Worm (Caenorhabditis elegans) whole organism, late embryonic: ENCODE results near the gene mrpl-45.

ENCODE experiments used
- C08G9.2 ChIP-seq: sonication (generic microtip); optimal IDR thresholded peaks from 2 replicates; lab custom pipeline; 2016; ENCODE audit warnings: mild to moderate bottlenecking, missing genetic modification characterization, moderate library complexity, missing compliant biosample characterization
- C38D4.7 ChIP-seq: fragments of 200-800 bp; sonication (Bioruptor generic); optimal IDR thresholded peaks from 2 replicates; lab custom pipeline; 2018; ENCODE audit warnings: mild to moderate bottlenecking, missing genetic modification characterization, moderate library complexity, missing compliant biosample characterization
- K02D7.2 ChIP-seq: sonication (generic microtip); optimal IDR thresholded peaks from 2 replicates; lab custom pipeline; 2017; ENCODE audit warnings: mild to moderate bottlenecking, missing genetic modification characterization, missing compliant biosample characterization
- T23F11.4 ChIP-seq: fragments of 200-800 bp; sonication (Bioruptor generic); optimal IDR thresholded peaks from 2 replicates; lab custom pipeline; 2018; ENCODE audit warnings: mild to moderate bottlenecking, missing genetic modification characterization, missing compliant biosample characterization
- ama-1 ChIP-seq: fragments of 150-350 bp; optimal IDR thresholded peaks from 2 replicates; lab custom pipeline; 2014
- ceh-14 ChIP-seq: sonication (generic microtip); optimal IDR thresholded peaks from 2 replicates; lab custom pipeline; 2016; ENCODE audit warnings: missing genotype, missing genetic modification characterization, missing compliant biosample characterization
- ceh-18 ChIP-seq: sonication (generic microtip); optimal IDR thresholded peaks from 2 replicates; lab custom pipeline; 2016; ENCODE audit warnings: missing genetic modification characterization, missing compliant biosample characterization
- ceh-19 ChIP-seq: fragments of 200-800 bp; sonication (Bioruptor generic); optimal IDR thresholded peaks from 2 replicates; lab custom pipeline; 2018; ENCODE audit warnings: mild to moderate bottlenecking, missing genetic modification characterization, missing compliant biosample characterization
- ceh-24 ChIP-seq: sonication (generic microtip); optimal IDR thresholded peaks from 2 replicates; lab custom pipeline; 2016; ENCODE audit warnings: mild to moderate bottlenecking, missing genetic modification characterization, missing compliant biosample characterization
- ceh-30 ChIP-seq: fragments of 150-350 bp; optimal IDR thresholded peaks from 2 replicates; lab custom pipeline; 2014; ENCODE audit warnings: missing biosample characterization, missing genetic modification characterization
- ceh-31 ChIP-seq: sonication (generic microtip); optimal IDR thresholded peaks from 2 replicates; lab custom pipeline; 2016; ENCODE audit warnings: missing genetic modification characterization, missing compliant biosample characterization
- ceh-34 ChIP-seq: sonication (generic microtip); optimal IDR thresholded peaks from 2 replicates; lab custom pipeline; 2016; ENCODE audit warnings: mild to moderate bottlenecking, missing genetic modification characterization, missing compliant biosample characterization
- ceh-48 ChIP-seq: sonication (generic microtip); optimal IDR thresholded peaks from 2 replicates; lab custom pipeline; 2016; ENCODE audit warnings: missing genetic modification characterization, inconsistent platforms, missing compliant biosample characterization
- ceh-6 ChIP-seq: fragments of 200-800 bp; sonication (Bioruptor generic); optimal IDR thresholded peaks from 2 replicates; lab custom pipeline; 2018; ENCODE audit warnings: mild to moderate bottlenecking, missing genetic modification characterization, missing compliant biosample characterization
- che-1 ChIP-seq: sonication (generic microtip); optimal IDR thresholded peaks from 2 replicates; lab custom pipeline; 2016; ENCODE audit warnings: mild to moderate bottlenecking, missing genetic modification characterization, missing compliant biosample characterization
- elt-2 ChIP-seq: sonication (generic microtip); optimal IDR thresholded peaks from 2 replicates; lab custom pipeline; 2016; ENCODE audit warnings: missing genetic modification reagents, missing genetic modification characterization, missing compliant biosample characterization
- eyg-1 ChIP-seq: sonication (generic microtip); optimal IDR thresholded peaks from 2 replicates; lab custom pipeline; 2016; ENCODE audit warnings: missing genotype, missing genetic modification characterization, missing compliant biosample characterization
- gmeb-2 ChIP-seq: sonication (generic microtip); optimal IDR thresholded peaks from 2 replicates; lab custom pipeline; 2016; ENCODE audit warnings: missing genetic modification characterization, inconsistent platforms, missing compliant biosample characterization
- lin-11 ChIP-seq: fragments of 200-800 bp; sonication (Bioruptor generic); optimal IDR thresholded peaks from 2 replicates; lab custom pipeline; 2018; ENCODE audit warnings: mild to moderate bottlenecking, missing genetic modification characterization, missing compliant biosample characterization
- madf-2 ChIP-seq: sonication (generic microtip); optimal IDR thresholded peaks from 2 replicates; lab custom pipeline; 2017; ENCODE audit warnings: missing genetic modification characterization, missing compliant biosample characterization
- mec-3 ChIP-seq: sonication (generic microtip); optimal IDR thresholded peaks from 2 replicates; lab custom pipeline; 2016; ENCODE audit warnings: borderline replicate concordance, missing genetic modification characterization, missing compliant biosample characterization
- nfya-1 ChIP-seq: sonication (generic microtip); optimal IDR thresholded peaks from 2 replicates; lab custom pipeline; 2017; ENCODE audit warnings: missing genetic modification characterization, mild to moderate bottlenecking, missing compliant biosample characterization, antibody characterized with exemption, moderate library complexity
- npax-4 ChIP-seq: sonication (generic microtip); optimal IDR thresholded peaks from 2 replicates; lab custom pipeline; 2016; ENCODE audit warnings: missing genetic modification characterization, missing compliant biosample characterization
- odd-2 ChIP-seq: sonication (generic microtip); optimal IDR thresholded peaks from 2 replicates; lab custom pipeline; 2017; ENCODE audit warnings: antibody characterized with exemption, mild to moderate bottlenecking, missing genetic modification characterization, missing compliant biosample characterization
- pag-3 ChIP-seq: sonication (generic microtip); optimal IDR thresholded peaks from 2 replicates; lab custom pipeline; 2016; ENCODE audit warnings: missing compliant biosample characterization, missing genetic modification characterization, borderline replicate concordance
- pax-1 ChIP-seq: fragments of 150-350 bp; optimal IDR thresholded peaks from 2 replicates; lab custom pipeline; 2014; ENCODE audit warnings: missing biosample characterization, missing genetic modification characterization
- pha-2 ChIP-seq: sonication (generic microtip); optimal IDR thresholded peaks from 2 replicates; lab custom pipeline; 2017; ENCODE audit warnings: mild to moderate bottlenecking, missing genetic modification characterization, missing compliant biosample characterization
- pqm-1 ChIP-seq: sonication (generic microtip); optimal IDR thresholded peaks from 2 replicates; lab custom pipeline; 2016; ENCODE audit warnings: missing genetic modification characterization, missing compliant biosample characterization
- pros-1 ChIP-seq: fragments of 150-350 bp; optimal IDR thresholded peaks from 2 replicates; lab custom pipeline; 2014; ENCODE audit warnings: missing biosample characterization, missing genetic modification reagents, missing genetic modification characterization
- sox-4 ChIP-seq: sonication (generic microtip); optimal IDR thresholded peaks from 2 replicates; lab custom pipeline; 2017; ENCODE audit warnings: mild to moderate bottlenecking, missing genetic modification characterization, inconsistent platforms, missing compliant biosample characterization
- syd-9 ChIP-seq: sonication (generic microtip); optimal IDR thresholded peaks from 2 replicates; lab custom pipeline; 2016; ENCODE audit warnings: mild to moderate bottlenecking, missing genetic modification characterization, moderate library complexity, missing compliant biosample characterization
- unc-3 ChIP-seq, 2 experiments: fragments of 200-800 bp in 1 of 2; sonication (Bioruptor generic) in 1 of 2; sonication (generic microtip) in 1 of 2; conservative IDR thresholded peaks in 1 of 2; optimal IDR thresholded peaks in 1 of 2; 2 replicates each; pipeline versions ENCODE4 v1.3.6 to Lab custom; 2016 to 2022; ENCODE audit warnings: missing compliant biosample characterization in 2 of 2, missing genetic modification characterization in 2 of 2, missing genetic modification reagents in 1 of 2
- unc-42 ChIP-seq: sonication (generic microtip); optimal IDR thresholded peaks from 2 replicates; lab custom pipeline; 2016; ENCODE audit warnings: missing genotype, missing genetic modification characterization, missing compliant biosample characterization

mrpl-45 gene

DNA sequence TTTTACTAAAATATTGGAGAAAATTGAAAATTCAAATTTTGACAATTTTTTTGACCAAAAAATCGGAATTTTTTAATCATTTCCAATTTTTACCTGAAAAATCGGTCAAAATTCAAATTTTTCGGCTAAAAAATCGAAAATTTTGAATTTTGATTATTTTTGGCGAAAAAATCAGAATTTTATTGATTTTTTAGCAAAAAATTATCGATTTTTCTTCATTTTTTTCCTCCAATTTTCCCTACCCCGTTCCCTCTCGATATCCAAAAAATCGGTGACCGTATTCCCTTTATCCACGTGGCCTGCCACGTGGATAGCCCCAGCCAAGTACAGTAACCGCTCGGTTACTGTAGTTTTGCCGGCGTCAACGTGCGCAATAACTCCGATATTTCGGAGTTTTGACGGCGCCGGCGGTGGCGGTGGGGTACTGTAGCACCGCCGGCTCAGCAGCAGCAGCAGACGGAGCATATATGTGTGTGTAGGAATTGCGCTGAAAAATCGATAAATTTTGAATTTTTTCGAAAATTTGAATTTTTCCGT lies 8.4 kb downstream of the mrpl-45 start, which contains the start of gene Y119D3B.14:
Gene Y119D3B.14, minus strand, starts transcription at position 487 of the 537 bp plus-strand sequence.
- no peak for TF ChIP-seq pros-1 (tag; lab: Kevin White, UChicago)
- no peak for TF ChIP-seq syd-9 (tag; lab: Kevin White, UChicago)
- no peak for TF ChIP-seq madf-2 (tag; lab: Kevin White, UChicago)
- TF ChIP-seq gmeb-2 (tag; lab: Kevin White, UChicago): no peak
- no peak for TF ChIP-seq npax-4 (tag; lab: Kevin White, UChicago)
- TF ChIP-seq pqm-1 (tag; lab: Kevin White, UChicago): no peak
- TF ChIP-seq T23F11.4 (GFP tag; lab: Kevin White, UChicago): no peak
- TF ChIP-seq ceh-30 (tag; lab: Kevin White, UChicago): no peak
- TF ChIP-seq ceh-6 (GFP tag; lab: Kevin White, UChicago): no peak
- no peak for TF ChIP-seq ceh-19 (GFP tag; lab: Kevin White, UChicago)
- TF ChIP-seq ceh-31 (tag; lab: Kevin White, UChicago): no peak
- no peak for TF ChIP-seq ceh-48 (tag; lab: Kevin White, UChicago)
- no peak for TF ChIP-seq odd-2
- no peak for TF ChIP-seq che-1
- TF ChIP-seq C08G9.2: no peak
- no peak for TF ChIP-seq ama-1 (lab: Kevin White, UChicago)

DNA sequence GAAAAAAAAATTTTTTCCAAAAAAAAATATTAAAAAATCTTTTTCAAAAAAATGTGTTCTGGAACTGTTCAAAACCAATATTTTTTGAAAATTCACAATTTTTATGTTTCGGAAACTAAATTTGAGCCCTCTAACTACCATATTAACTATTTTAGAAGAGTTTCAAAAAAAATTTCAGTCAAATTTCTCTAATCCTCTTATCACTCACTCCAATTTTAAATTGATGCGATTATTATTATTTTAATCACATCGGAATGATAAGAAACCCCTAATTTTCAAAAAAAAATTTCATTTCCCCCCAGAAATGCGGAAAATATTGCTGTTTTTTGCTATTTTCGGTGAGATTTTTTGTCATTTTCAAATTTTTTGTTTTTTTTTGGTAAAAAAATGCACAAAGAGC lies 20.1 kb downstream of the mrpl-45 start, which contains the start of gene nspg-8:
Gene nspg-8, plus strand, starts transcription at position 301 of the 400 bp plus-strand sequence.
- TF ChIP-seq pros-1 (tag; lab: Kevin White, UChicago) (no peak), lin-11 (tag; lab: Kevin White, UChicago) (no peak), ceh-18 (tag; lab: Kevin White, UChicago) (no peak), nfya-1 (no peak), pag-3 (tag; lab: Kevin White, UChicago) (no peak), mec-3 (no peak), unc-3 (GFP tag; conservative IDR thresholded peaks at IDR 0.05; lab: Robert Waterston, UW) (no peak), unc-3 (tag; optimal IDR thresholded peaks at IDR 0.05; lab: Kevin White, UChicago) (no peak), pha-2 (no peak), K02D7.2 (tag; lab: Kevin White, UChicago) (no peak), elt-2 (tag; lab: Kevin White, UChicago) (no peak), ceh-19 (GFP tag; lab: Kevin White, UChicago) (no peak), ceh-24 (tag; lab: Kevin White, UChicago) (no peak), C38D4.7 (GFP tag; lab: Kevin White, UChicago) (no peak)

DNA sequence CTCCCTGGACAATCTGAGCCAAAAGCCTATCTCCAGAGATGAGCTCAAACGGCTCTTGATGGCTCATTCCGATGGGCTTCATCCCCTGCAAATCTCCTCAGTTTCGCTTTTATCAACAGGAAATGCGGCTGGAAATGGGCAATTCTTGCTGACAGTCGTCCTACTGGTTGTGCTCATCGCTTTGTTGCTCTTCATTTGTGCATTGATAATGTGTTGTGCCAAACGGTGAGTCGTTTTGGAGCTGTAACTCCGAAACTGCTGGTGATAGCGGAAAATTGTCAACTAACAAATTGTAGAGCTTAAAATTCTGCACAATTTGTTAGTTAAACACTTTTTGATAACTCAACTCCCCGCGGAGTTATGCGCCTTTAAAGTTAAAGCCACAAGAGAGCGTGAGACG lies 22.8 kb downstream of the mrpl-45 start:
- TF ChIP-seq sox-4 (tag; lab: Kevin White, UChicago) (no peak), che-1 (no peak), eyg-1 (tag; lab: Kevin White, UChicago) (no peak), ceh-34 (tag; lab: Kevin White, UChicago) (no peak), T23F11.4 (GFP tag; lab: Kevin White, UChicago) (no peak)

DNA sequence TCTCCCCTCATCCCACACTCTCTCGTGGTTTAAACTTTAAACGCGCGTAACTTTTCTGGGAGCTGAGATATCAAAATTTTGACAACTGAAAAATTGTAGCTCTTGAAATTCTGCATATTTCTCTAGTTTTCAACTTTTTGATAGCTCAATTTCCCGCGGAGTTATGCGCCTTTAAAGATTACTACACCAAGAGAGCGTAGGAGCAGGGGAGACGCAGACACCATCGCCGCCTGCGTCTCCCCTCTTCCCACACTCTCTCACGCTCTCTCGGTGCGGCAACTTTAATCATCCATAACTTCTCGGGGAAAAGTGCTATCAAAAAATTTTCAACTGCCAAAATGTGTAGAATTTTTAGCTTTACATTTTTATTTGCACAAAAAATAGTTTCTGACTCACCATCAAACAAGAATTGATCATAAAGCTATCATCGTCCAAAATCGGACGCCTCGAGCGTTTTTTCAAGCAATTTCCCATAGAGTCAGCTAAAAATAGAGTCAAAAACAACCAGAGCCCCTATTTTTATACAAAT lies 25.7 kb downstream of the mrpl-45 start, which contains the start of gene eak-3:
Gene eak-3, minus strand, starts transcription at position 479 of the 529 bp plus-strand sequence.
- TF ChIP-seq unc-42 (tag; lab: Kevin White, UChicago): no peak

DNA sequence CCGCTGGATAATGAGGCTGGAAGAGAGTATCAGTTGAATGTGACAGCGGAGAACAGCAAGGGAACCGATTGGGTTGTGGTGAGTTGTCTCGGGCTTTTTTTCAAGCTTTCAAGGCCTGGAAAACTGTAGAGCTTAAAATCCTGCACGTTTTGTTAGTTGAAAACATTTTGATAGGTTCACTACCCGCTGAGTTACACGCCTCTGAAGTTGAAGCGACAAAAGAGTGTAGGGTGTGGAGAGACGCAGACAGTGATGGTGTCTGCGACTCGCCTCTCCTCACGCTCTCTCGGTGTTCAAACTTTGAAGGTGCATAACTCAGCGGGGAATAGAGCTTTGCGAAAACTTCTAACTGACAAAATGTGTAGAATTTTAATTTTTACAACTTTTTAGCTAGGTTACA lies 28.5 kb downstream of the mrpl-45 start:
- TF ChIP-seq ceh-14 (no peak), che-1 (no peak), npax-4 (tag; lab: Kevin White, UChicago) (no peak), T23F11.4 (GFP tag; lab: Kevin White, UChicago) (no peak), ceh-31 (tag; lab: Kevin White, UChicago) (no peak), pax-1 (tag; lab: Kevin White, UChicago) (no peak)
